Worm (Caenorhabditis elegans): ENCODE results near the gene M151.2.

- TF ChIP-seq ref-1 (GFP tag; conservative IDR thresholded peaks at IDR 0.05) (no peak), ztf-23 (GFP tag; IDR thresholded peaks at IDR 0.05) (no peak), T22C8.4 (GFP tag; IDR thresholded peaks at IDR 0.05) (no peak), cog-1 (tag; optimal IDR thresholded peaks at IDR 0.05) (no peak)
Observed at ce11 chrII:3609764-3610163, 21.1 kb upstream of the M151.2 start, which contains the start of gene Y49F6A.5.
